Fruit fly (Drosophila melanogaster) whole organism, adult: Measurements from ENCODE around the gene Msp300.

Experiments
- CG5204 ChIP-seq: fragments of 200-800 bp; sonication (Bioruptor generic); optimal IDR thresholded peaks from 2 replicates; lab custom pipeline; 2016; ENCODE audit warnings: missing biosample characterization, missing genetic modification characterization
- Crg-1 ChIP-seq: fragments of 200-800 bp; sonication (Bioruptor generic); optimal IDR thresholded peaks from 2 replicates; lab custom pipeline; 2016; ENCODE audit warnings: missing biosample characterization, missing genetic modification characterization
- Hr96 ChIP-seq: fragments of 200-800 bp; sonication (Bioruptor generic); optimal IDR thresholded peaks from 2 replicates; lab custom pipeline; 2016; ENCODE audit warnings: missing biosample characterization, missing genetic modification characterization
- Mnt ChIP-seq: fragments of 200-800 bp; sonication (Bioruptor generic); optimal IDR thresholded peaks from 2 replicates; lab custom pipeline; 2016; ENCODE audit warnings: missing biosample characterization, mild to moderate bottlenecking, missing genetic modification characterization
- bab1 ChIP-seq: fragments of 200-800 bp; sonication (Bioruptor generic); optimal IDR thresholded peaks from 3 replicates; lab custom pipeline; 2019; ENCODE audit warnings: missing biosample characterization, mild to moderate bottlenecking, missing genetic modification characterization, moderate library complexity
- cic ChIP-seq: fragments of 200-800 bp; sonication (Bioruptor generic); optimal IDR thresholded peaks from 2 replicates; lab custom pipeline; 2017; ENCODE audit warnings: missing biosample characterization, mild to moderate bottlenecking, missing genetic modification characterization, moderate library complexity
- kay ChIP-seq: fragments of 200-800 bp; sonication (Bioruptor generic); peaks from one replicate; lab custom pipeline; 2016; ENCODE audit warnings: missing biosample characterization, missing genetic modification characterization, borderline replicate concordance
- pad ChIP-seq: fragments of 200-800 bp; sonication (Bioruptor generic); optimal IDR thresholded peaks from 3 replicates; lab custom pipeline; 2017; ENCODE audit warnings: missing biosample characterization, missing genetic modification characterization, mild to moderate bottlenecking, moderate library complexity, missing genetic modification reagents
- tj ChIP-seq: fragments of 200-800 bp; sonication (Bioruptor generic); optimal IDR thresholded peaks from 3 replicates; lab custom pipeline; 2017; ENCODE audit warnings: missing biosample characterization, mild to moderate bottlenecking, missing genetic modification characterization, moderate library complexity
- toe ChIP-seq: fragments of 200-800 bp; sonication (Bioruptor generic); optimal IDR thresholded peaks from 2 replicates; lab custom pipeline; 2016; ENCODE audit warnings: missing biosample characterization, missing genetic modification characterization

DNA sequence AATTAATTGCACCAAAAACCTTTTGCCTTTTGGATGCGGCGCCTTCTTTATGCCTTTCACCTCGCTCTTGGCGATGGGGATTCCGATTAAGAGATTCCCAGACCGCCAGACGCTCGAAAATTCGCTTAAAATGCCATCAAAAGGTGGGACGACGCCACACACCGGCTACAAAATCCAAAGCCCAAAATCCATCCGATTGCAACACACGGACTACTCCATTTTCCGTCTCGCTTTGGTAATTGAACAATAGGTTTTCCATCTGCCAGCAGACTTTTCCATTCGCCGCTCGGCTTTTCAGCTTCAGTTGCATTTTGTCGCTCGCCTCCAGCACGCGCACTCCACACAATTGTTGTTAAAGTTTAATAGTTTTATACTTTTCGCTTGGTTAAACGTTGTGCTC is 40.2 kb upstream of the Msp300 start, which contains the start of gene qtc:
- TF ChIP-seq pad (GFP tag; lab: Kevin White, UChicago) = no peak
- no peak for TF ChIP-seq Crg-1
- no peak for TF ChIP-seq Mnt (GFP tag; lab: Kevin White, UChicago)
- no peak for TF ChIP-seq tj (GFP tag; lab: Kevin White, UChicago)
- no peak for TF ChIP-seq cic (GFP tag; lab: Kevin White, UChicago)
- no peak for TF ChIP-seq Hr96
- TF ChIP-seq toe = no peak
- no peak for TF ChIP-seq kay (GFP tag; lab: Kevin White, UChicago)
- TF ChIP-seq bab1 = no peak
- TF ChIP-seq CG5204 = no peak
